Fruit fly (Drosophila melanogaster) whole organism, embryonic: Measurements from ENCODE around the gene CG6527.

Experiments
- Aef1 ChIP-seq: fragments of 200-800 bp; sonication (Bioruptor generic); IDR thresholded peaks from 3 replicates; pipeline ENCODE4 v1.3.6; 2022; ENCODE audit warnings: missing biosample characterization, missing genetic modification characterization
- B-H1 ChIP-seq: fragments of 200-800 bp; sonication (Bioruptor generic); IDR thresholded peaks from 3 replicates; pipeline ENCODE4 v1.3.6; 2022; ENCODE audit warnings: missing biosample characterization, missing genetic modification characterization
- CG10209 ChIP-seq: fragments of 200-800 bp; sonication (Bioruptor generic); optimal IDR thresholded peaks from 3 replicates; lab custom pipeline; 2017; ENCODE audit warnings: missing biosample characterization, mild to moderate bottlenecking, missing genetic modification characterization, missing genetic modification reagents
- CG10959 ChIP-seq: fragments of 200-800 bp; sonication (Bioruptor generic); IDR thresholded peaks from 2 replicates; pipeline ENCODE4 v1.3.6; 2022; ENCODE audit warnings: missing biosample characterization, missing genetic modification characterization
- CG11504 ChIP-seq: fragments of 200-800 bp; sonication (Bioruptor generic); optimal IDR thresholded peaks from 3 replicates; lab custom pipeline; 2019; ENCODE audit warnings: missing biosample characterization, mild to moderate bottlenecking, missing genetic modification characterization, moderate library complexity
- CG11696 ChIP-seq: fragments of 200-800 bp; sonication (Bioruptor generic); IDR thresholded peaks from 2 replicates; pipeline ENCODE4 v1.3.6; 2022; ENCODE audit warnings: missing biosample characterization, missing genetic modification characterization
- CG12219 ChIP-seq: fragments of 200-800 bp; sonication (Bioruptor generic); optimal IDR thresholded peaks from 3 replicates; lab custom pipeline; 2018; ENCODE audit warnings: missing biosample characterization, mild to moderate bottlenecking, missing genetic modification characterization
- CG17361 ChIP-seq: fragments of 200-800 bp; sonication (Bioruptor generic); IDR thresholded peaks from 3 replicates; pipeline ENCODE4 v1.3.6; 2022; ENCODE audit warnings: missing biosample characterization, missing genetic modification characterization
- CG2116 ChIP-seq: fragments of 200-800 bp; sonication (Bioruptor generic); optimal IDR thresholded peaks from 3 replicates; lab custom pipeline; 2018; ENCODE audit warnings: missing biosample characterization, mild to moderate bottlenecking, missing genetic modification characterization
- CG2129 ChIP-seq: fragments of 200-800 bp; sonication (Bioruptor generic); IDR thresholded peaks from 2 replicates; pipeline ENCODE4 v1.3.6; 2022; ENCODE audit warnings: missing biosample characterization, missing genetic modification characterization; ENCODE audit not compliant: partially characterized antibody
- CG30431 ChIP-seq: fragments of 200-800 bp; sonication (Bioruptor generic); optimal IDR thresholded peaks from 2 replicates; lab custom pipeline; 2017; ENCODE audit warnings: missing biosample characterization, missing genetic modification characterization
- CG31441 ChIP-seq: fragments of 200-800 bp; sonication (Bioruptor generic); IDR thresholded peaks from 2 replicates; pipeline ENCODE4 v1.3.6; 2022; ENCODE audit warnings: missing biosample characterization, missing genetic modification characterization
- CG34224 ChIP-seq: fragments of 200-800 bp; sonication (Bioruptor generic); IDR thresholded peaks from 3 replicates; pipeline ENCODE4 v1.3.6; 2022; ENCODE audit warnings: missing biosample characterization, missing genetic modification characterization; ENCODE audit not compliant: partially characterized antibody
- CG4424 ChIP-seq: fragments of 200-800 bp; sonication (Bioruptor generic); optimal IDR thresholded peaks from 3 replicates; lab custom pipeline; 2016; ENCODE audit warnings: missing biosample characterization, missing genetic modification characterization
- CG5245 ChIP-seq: fragments of 200-800 bp; sonication (Bioruptor generic); optimal IDR thresholded peaks from 3 replicates; lab custom pipeline; 2016; ENCODE audit warnings: missing biosample characterization, missing genetic modification characterization
- CG6254 ChIP-seq: fragments of 200-800 bp; sonication (Bioruptor generic); optimal IDR thresholded peaks from 3 replicates; lab custom pipeline; 2017; ENCODE audit warnings: mild to moderate bottlenecking, missing biosample characterization, missing genetic modification reagents, missing genetic modification characterization
- CG6689 ChIP-seq: fragments of 200-800 bp; sonication (Bioruptor generic); IDR thresholded peaks from 2 replicates; pipeline ENCODE4 v1.3.6; 2022; ENCODE audit warnings: missing biosample characterization, missing genetic modification characterization
- CG6854 ChIP-seq: fragments of 200-800 bp; sonication (Bioruptor generic); optimal IDR thresholded peaks from 3 replicates; lab custom pipeline; 2017; ENCODE audit warnings: missing biosample characterization, mild to moderate bottlenecking, missing genetic modification characterization
- CG7839 ChIP-seq: fragments of 200-800 bp; sonication (Bioruptor generic); optimal IDR thresholded peaks from 3 replicates; lab custom pipeline; 2018; ENCODE audit warnings: missing biosample characterization, mild to moderate bottlenecking, missing genetic modification characterization, moderate library complexity
- CG8388 ChIP-seq: fragments of 200-800 bp; sonication (Bioruptor generic); optimal IDR thresholded peaks from 2 replicates; lab custom pipeline; 2019; ENCODE audit warnings: missing biosample characterization, mild to moderate bottlenecking, missing genetic modification characterization, moderate library complexity
- CG8944 ChIP-seq: fragments of 200-800 bp; sonication (Bioruptor generic); optimal IDR thresholded peaks from 3 replicates; lab custom pipeline; 2016; ENCODE audit warnings: missing biosample characterization, missing genetic modification characterization
- D19A ChIP-seq: fragments of 200-800 bp; optimal IDR thresholded peaks from 3 replicates; lab custom pipeline; 2019; ENCODE audit warnings: missing biosample characterization, mild to moderate bottlenecking, missing genetic modification characterization, moderate library complexity
- Drgx ChIP-seq: fragments of 200-800 bp; sonication (Bioruptor generic); IDR thresholded peaks from 2 replicates; pipeline ENCODE4 v1.3.6; 2022; ENCODE audit warnings: missing biosample characterization, missing genetic modification characterization
- Fer1 ChIP-seq: fragments of 200-800 bp; sonication (Bioruptor generic); optimal IDR thresholded peaks from 2 replicates; lab custom pipeline; 2017; ENCODE audit warnings: missing biosample characterization, mild to moderate bottlenecking, missing genetic modification characterization
- Gug ChIP-seq: fragments of 200-800 bp; sonication (Bioruptor generic); IDR thresholded peaks from 4 replicates; pipeline ENCODE4 v1.3.6; 2022; ENCODE audit warnings: missing biosample characterization, missing genetic modification characterization
- HLH3B ChIP-seq: fragments of 200-800 bp; sonication (Bioruptor generic); IDR thresholded peaks from 2 replicates; pipeline ENCODE4 v1.3.6; 2022; ENCODE audit warnings: missing biosample characterization, missing genetic modification characterization
- Hr3 ChIP-seq: fragments of 200-800 bp; sonication (Bioruptor generic); optimal IDR thresholded peaks from 3 replicates; lab custom pipeline; 2016; ENCODE audit warnings: missing biosample characterization, missing genetic modification characterization
- Lim3 ChIP-seq: fragments of 200-800 bp; sonication (Bioruptor generic); IDR thresholded peaks from 2 replicates; pipeline ENCODE4 v1.3.6; 2022; ENCODE audit warnings: missing biosample characterization, missing genetic modification characterization
- MBD-R2 ChIP-seq: fragments of 200-800 bp; sonication (Bioruptor generic); IDR thresholded peaks from 2 replicates; pipeline ENCODE4 v1.3.6; 2022; ENCODE audit warnings: missing biosample characterization, missing genetic modification characterization
- Meics ChIP-seq: fragments of 200-800 bp; sonication (Bioruptor generic); optimal IDR thresholded peaks from 2 replicates; lab custom pipeline; 2017; ENCODE audit warnings: missing biosample characterization, mild to moderate bottlenecking, missing genetic modification characterization
- Mes4 ChIP-seq: fragments of 200-800 bp; sonication (Bioruptor generic); optimal IDR thresholded peaks from 2 replicates; lab custom pipeline; 2016; ENCODE audit warnings: missing biosample characterization, missing genetic modification characterization
- Nf-YB ChIP-seq: fragments of 200-800 bp; sonication (Bioruptor generic); optimal IDR thresholded peaks from 3 replicates; lab custom pipeline; 2019; ENCODE audit warnings: missing biosample characterization, mild to moderate bottlenecking, missing genetic modification characterization, moderate library complexity
- Oli ChIP-seq: fragments of 200-800 bp; sonication (Bioruptor generic); optimal IDR thresholded peaks from 2 replicates; lab custom pipeline; 2018; ENCODE audit warnings: missing biosample characterization, mild to moderate bottlenecking, missing genetic modification characterization, moderate library complexity
- Ssrp ChIP-seq: fragments of 200-800 bp; sonication (Bioruptor generic); optimal IDR thresholded peaks from 2 replicates; lab custom pipeline; 2018; ENCODE audit warnings: missing biosample characterization, mild to moderate bottlenecking, missing genetic modification characterization, moderate library complexity
- Vsx1 ChIP-seq: fragments of 200-800 bp; sonication (Bioruptor generic); optimal IDR thresholded peaks from 2 replicates; lab custom pipeline; 2017; ENCODE audit warnings: missing biosample characterization, mild to moderate bottlenecking, missing genetic modification characterization, missing genetic modification reagents
- Xbp1 ChIP-seq: fragments of 200-800 bp; sonication (Bioruptor generic); optimal IDR thresholded peaks from 3 replicates; lab custom pipeline; 2016; ENCODE audit warnings: missing biosample characterization, mild to moderate bottlenecking, missing genetic modification characterization
- Xrp1 ChIP-seq: fragments of 200-800 bp; sonication (Bioruptor generic); IDR thresholded peaks from 2 replicates; pipeline ENCODE4 v1.3.6; 2022; ENCODE audit warnings: missing biosample characterization, missing genetic modification characterization
- btn ChIP-seq: fragments of 200-800 bp; sonication (Bioruptor generic); optimal IDR thresholded peaks from 2 replicates; lab custom pipeline; 2016; ENCODE audit warnings: missing biosample characterization, missing genetic modification characterization
- chif ChIP-seq, 2 experiments: fragments of 200-800 bp; sonication (Bioruptor generic); optimal IDR thresholded peaks; 3 replicates each; lab custom pipeline; 2016; ENCODE audit warnings: missing biosample characterization in 2 of 2, missing genetic modification characterization in 2 of 2
- crol ChIP-seq: fragments of 200-800 bp; sonication (Bioruptor generic); IDR thresholded peaks from 2 replicates; pipeline ENCODE4 v1.3.6; 2022; ENCODE audit warnings: missing biosample characterization, missing genetic modification characterization
- danr ChIP-seq: fragments of 200-800 bp; sonication (Bioruptor generic); IDR thresholded peaks from 2 replicates; pipeline ENCODE4 v1.3.6; 2022; ENCODE audit warnings: missing biosample characterization, missing genetic modification characterization
- dpn ChIP-seq, 2 experiments: fragments of 200-800 bp; sonication (Bioruptor generic); optimal IDR thresholded peaks; 3 replicates each; lab custom pipeline; 2016; ENCODE audit warnings: missing biosample characterization in 2 of 2, missing genetic modification characterization in 2 of 2
- ind ChIP-seq: fragments of 200-800 bp; sonication (Bioruptor generic); optimal IDR thresholded peaks from 3 replicates; lab custom pipeline; 2016; ENCODE audit warnings: missing biosample characterization, missing genetic modification characterization
- lilli ChIP-seq: fragments of 200-800 bp; sonication (Bioruptor generic); optimal IDR thresholded peaks from 3 replicates; lab custom pipeline; 2016; ENCODE audit warnings: missing biosample characterization, missing genetic modification characterization
- lola ChIP-seq, 3 experiments: fragments of >200 bp in 2 of 3; fragments of 200-800 bp in 1 of 3; sonication (Bioruptor generic) in 1 of 3; optimal IDR thresholded peaks; 2 replicates each; lab custom pipeline; 2017 to 2019; ENCODE audit warnings: missing biosample characterization in 3 of 3, missing genetic modification characterization in 3 of 3, mild to moderate bottlenecking in 1 of 3, moderate library complexity in 1 of 3
- nmo ChIP-seq: fragments of 200-800 bp; sonication (Bioruptor generic); optimal IDR thresholded peaks from 2 replicates; lab custom pipeline; 2018; ENCODE audit warnings: missing biosample characterization, mild to moderate bottlenecking, missing genetic modification characterization, moderate library complexity
- peb ChIP-seq: fragments of 200-800 bp; sonication (Bioruptor generic); IDR thresholded peaks from 2 replicates; pipeline ENCODE4 v1.3.6; 2022; ENCODE audit warnings: missing biosample characterization, missing genetic modification characterization
- psq ChIP-seq: fragments of 200-800 bp; sonication (Bioruptor generic); optimal IDR thresholded peaks from 2 replicates; lab custom pipeline; 2017; ENCODE audit warnings: missing biosample characterization, missing genetic modification characterization
- seq ChIP-seq: fragments of 200-800 bp; sonication (Bioruptor generic); IDR thresholded peaks from 2 replicates; pipeline ENCODE4 v1.3.6; 2022; ENCODE audit warnings: missing biosample characterization, missing genetic modification characterization
- stc ChIP-seq: fragments of 200-800 bp; sonication (Bioruptor generic); IDR thresholded peaks from 2 replicates; pipeline ENCODE4 v1.3.6; 2022; ENCODE audit warnings: missing biosample characterization, missing genetic modification characterization
- z ChIP-seq: fragments of 200-800 bp; sonication (Bioruptor generic); IDR thresholded peaks from 3 replicates; pipeline ENCODE4 v1.3.6; 2022; ENCODE audit warnings: missing biosample characterization, missing genetic modification characterization

The CG6527 gene

dm6 chr3L:10514829-10515228, 44.1 kb downstream of the CG6527 start (continued):
- TF ChIP-seq CG6254 (GFP tag; lab: Kevin White, UChicago) = peak; percentile 32
- peak; percentile 39 for TF ChIP-seq Fer1
- TF ChIP-seq Drgx (GFP tag; lab: Robert Waterston, UW) = no peak
- no peak for TF ChIP-seq CG11696 (GFP tag; lab: Robert Waterston, UW)
- no peak for TF ChIP-seq CG2116 (GFP tag; lab: Kevin White, UChicago)
- peak; percentile 9; the same call in 2 of the 4 replicates for TF ChIP-seq Gug (GFP tag; lab: Robert Waterston, UW)
- no peak for TF ChIP-seq Lim3
- TF ChIP-seq Nf-YB (GFP tag; lab: Kevin White, UChicago) = peak; percentile 9
- TF ChIP-seq CG30431 = peak; percentile 35
- peak; percentile 65 for TF ChIP-seq CG11504 (tag; lab: Kevin White, UChicago)
- TF ChIP-seq CG10959 (GFP tag; lab: Robert Waterston, UW) = peak; percentile 49
- TF ChIP-seq D19A (tag; lab: Kevin White, UChicago) = peak; percentile 45
- peak in 1 of 2 experiments; percentile 34 for TF ChIP-seq dpn (GFP tag; optimal IDR thresholded peaks at IDR 0.05; lab: Kevin White, UChicago)
- TF ChIP-seq lola (GFP tag; optimal IDR thresholded peaks at IDR 0.05; lab: Kevin White, UChicago) = peak in 1 of 3 experiments; percentile 52
- TF ChIP-seq CG12219 = no peak
- TF ChIP-seq z (GFP tag; lab: Robert Waterston, UW) = no peak
- no peak for TF ChIP-seq psq (GFP tag; lab: Kevin White, UChicago)
- peak; percentile 31 for TF ChIP-seq CG10209
- TF ChIP-seq CG8944 = no peak
- no peak for TF ChIP-seq danr (GFP tag; lab: Robert Waterston, UW)
- TF ChIP-seq Hr3 (GFP tag; lab: Kevin White, UChicago) = peak; percentile 2
- no peak for TF ChIP-seq seq
- peak; percentile 55 for TF ChIP-seq CG7839 (tag; lab: Kevin White, UChicago)
- TF ChIP-seq Meics = peak; percentile 32
- TF ChIP-seq lilli (GFP tag; lab: Kevin White, UChicago) = no peak
- TF ChIP-seq Vsx1 (GFP tag; lab: Kevin White, UChicago) = peak; percentile 15
- TF ChIP-seq CG8388 (GFP tag; lab: Kevin White, UChicago) = peak; percentile 13
- TF ChIP-seq Xrp1 (GFP tag; lab: Robert Waterston, UW) = peak; percentile 71
- no peak for TF ChIP-seq btn (GFP tag; lab: Kevin White, UChicago)
- no peak for TF ChIP-seq crol (GFP tag; lab: Robert Waterston, UW)
- peak; percentile 12 for TF ChIP-seq CG4424
- TF ChIP-seq HLH3B (GFP tag; lab: Robert Waterston, UW) = peak; percentile 35; the same call in 1 of the 2 replicates
- peak; percentile 24 for TF ChIP-seq CG6854 (GFP tag; lab: Kevin White, UChicago)
- TF ChIP-seq Xbp1 (GFP tag; lab: Kevin White, UChicago) = peak; percentile 11
- TF ChIP-seq Ssrp (tag; lab: Kevin White, UChicago) = peak; percentile 8
- peak; percentile 67 for TF ChIP-seq CG17361 (GFP tag; lab: Robert Waterston, UW)
- TF ChIP-seq CG34224 (GFP tag; lab: Robert Waterston, UW) = no peak
- TF ChIP-seq nmo = peak; percentile 17
- TF ChIP-seq peb = no peak; the same call in 1 of the 2 replicates
- no peak for TF ChIP-seq chif (GFP tag; optimal IDR thresholded peaks at IDR 0.05; lab: Kevin White, UChicago)
- peak; percentile 43 for TF ChIP-seq Oli (tag; lab: Kevin White, UChicago)
- no peak for TF ChIP-seq Mes4
- TF ChIP-seq stc (GFP tag; lab: Robert Waterston, UW) = 0 out of 2 replicates have a peak, but pooled peaks have one; percentile 44
- no peak for TF ChIP-seq Aef1 (GFP tag; lab: Robert Waterston, UW)
- TF ChIP-seq ind = peak; percentile 16
- no peak for TF ChIP-seq CG2129 (GFP tag; lab: Robert Waterston, UW)
- TF ChIP-seq CG6689 (GFP tag; lab: Robert Waterston, UW) = peak; percentile 52
- TF ChIP-seq CG5245 = no peak
- TF ChIP-seq CG31441 = peak; percentile 77
- no peak for TF ChIP-seq B-H1 (GFP tag; lab: Robert Waterston, UW)
- TF ChIP-seq MBD-R2 (GFP tag; lab: Robert Waterston, UW) = no peak
